Fruit fly (Drosophila melanogaster) whole organism, embryonic: ENCODE data around the gene CG10031.

ENCODE experiments used
- ATbp ChIP-seq: fragments of 200-800 bp; sonication (Bioruptor generic); optimal IDR thresholded peaks from 2 replicates; lab custom pipeline; 2017; ENCODE audit warnings: missing biosample characterization, mild to moderate bottlenecking, missing genetic modification characterization, missing genetic modification reagents
- Bdp1 ChIP-seq: fragments of 200-800 bp; sonication (Bioruptor generic); optimal IDR thresholded peaks from 3 replicates; lab custom pipeline; 2016; ENCODE audit warnings: missing biosample characterization, missing genetic modification characterization
- BtbVII ChIP-seq: fragments of 200-800 bp; sonication (Bioruptor generic); optimal IDR thresholded peaks from 3 replicates; lab custom pipeline; 2017; ENCODE audit warnings: missing biosample characterization, mild to moderate bottlenecking, missing genetic modification characterization
- CG1024 ChIP-seq: fragments of 200-800 bp; sonication (Bioruptor generic); IDR thresholded peaks from 2 replicates; pipeline ENCODE4 v1.3.6; 2022; ENCODE audit warnings: missing biosample characterization, missing genetic modification characterization
- CG10274 ChIP-seq: fragments of 200-800 bp; sonication (Bioruptor generic); optimal IDR thresholded peaks from 3 replicates; lab custom pipeline; 2017; ENCODE audit warnings: missing biosample characterization, mild to moderate bottlenecking, missing genetic modification characterization
- CG10979 ChIP-seq: fragments of 200-800 bp; sonication (Bioruptor generic); optimal IDR thresholded peaks from 2 replicates; lab custom pipeline; 2018; ENCODE audit warnings: missing biosample characterization, mild to moderate bottlenecking, missing genetic modification characterization, moderate library complexity
- CG14965 ChIP-seq: fragments of 200-800 bp; sonication (Bioruptor generic); optimal IDR thresholded peaks from 2 replicates; lab custom pipeline; 2016; ENCODE audit warnings: missing biosample characterization, missing genetic modification characterization, borderline replicate concordance
- CG15601 ChIP-seq: fragments of 200-800 bp; sonication (Bioruptor generic); optimal IDR thresholded peaks from 3 replicates; lab custom pipeline; 2019; ENCODE audit warnings: missing biosample characterization, mild to moderate bottlenecking, missing genetic modification characterization, moderate library complexity
- CG2875 ChIP-seq: fragments of 200-800 bp; sonication (Bioruptor generic); optimal IDR thresholded peaks from 2 replicates; lab custom pipeline; 2017; ENCODE audit warnings: missing biosample characterization, mild to moderate bottlenecking, missing genetic modification characterization, missing genetic modification reagents
- CG3163 ChIP-seq: fragments of 200-800 bp; sonication (Bioruptor generic); optimal IDR thresholded peaks from 3 replicates; lab custom pipeline; 2016; ENCODE audit warnings: missing biosample characterization, missing genetic modification characterization
- CG34422 ChIP-seq: fragments of 200-800 bp; sonication (Bioruptor generic); IDR thresholded peaks from 3 replicates; pipeline ENCODE4 v1.3.6; 2022; ENCODE audit warnings: missing biosample characterization, missing genetic modification characterization
- CG3838 ChIP-seq: fragments of 200-800 bp; sonication (Bioruptor generic); optimal IDR thresholded peaks from 3 replicates; lab custom pipeline; 2016; ENCODE audit warnings: missing biosample characterization, missing genetic modification characterization
- CG4328 ChIP-seq: fragments of 200-800 bp; sonication (Bioruptor generic); optimal IDR thresholded peaks from 3 replicates; lab custom pipeline; 2017; ENCODE audit warnings: missing biosample characterization, missing genetic modification reagents, missing genetic modification characterization
- CG6791 ChIP-seq: fragments of 200-800 bp; sonication (Bioruptor generic); IDR thresholded peaks from 3 replicates; pipeline ENCODE4 v1.3.6; 2022; ENCODE audit warnings: missing biosample characterization, missing genetic modification characterization; ENCODE audit not compliant: partially characterized antibody
- CG8290 ChIP-seq, 3 experiments: fragments of 200-800 bp; sonication (Bioruptor generic); optimal IDR thresholded peaks; 2 replicates each; lab custom pipeline; 2016 to 2019; ENCODE audit warnings: missing biosample characterization in 3 of 3, missing genetic modification characterization in 3 of 3, mild to moderate bottlenecking in 2 of 3, moderate library complexity in 1 of 3
- CG8924 ChIP-seq: fragments of 200-800 bp; optimal IDR thresholded peaks from 3 replicates; lab custom pipeline; 2019; ENCODE audit warnings: missing biosample characterization, mild to moderate bottlenecking, missing genetic modification characterization, moderate library complexity
- CG9876 ChIP-seq: fragments of 200-800 bp; sonication (Bioruptor generic); optimal IDR thresholded peaks from 2 replicates; lab custom pipeline; 2016; ENCODE audit warnings: missing biosample characterization, missing genetic modification characterization
- Camta ChIP-seq: fragments of 200-800 bp; sonication (Bioruptor generic); optimal IDR thresholded peaks from 2 replicates; lab custom pipeline; 2016; ENCODE audit warnings: missing biosample characterization, missing genetic modification characterization
- Dbx ChIP-seq: fragments of 200-800 bp; sonication (Bioruptor generic); IDR thresholded peaks from 3 replicates; pipeline ENCODE4 v1.3.6; 2022; ENCODE audit warnings: missing biosample characterization, missing genetic modification characterization
- Deaf1 ChIP-seq: fragments of 200-800 bp; optimal IDR thresholded peaks from 3 replicates; lab custom pipeline; 2019; ENCODE audit warnings: missing biosample characterization, mild to moderate bottlenecking, missing genetic modification characterization, moderate library complexity
- Dref ChIP-seq: fragments of 200-800 bp; sonication (Bioruptor generic); IDR thresholded peaks from 2 replicates; pipeline ENCODE4 v1.3.6; 2022; ENCODE audit warnings: missing biosample characterization, missing genetic modification characterization
- Fer2 ChIP-seq: fragments of 200-800 bp; sonication (Bioruptor generic); optimal IDR thresholded peaks from 2 replicates; lab custom pipeline; 2018; ENCODE audit warnings: missing biosample characterization, mild to moderate bottlenecking, missing genetic modification characterization, moderate library complexity
- HLH4C ChIP-seq: fragments of 200-800 bp; sonication (Bioruptor generic); IDR thresholded peaks from 3 replicates; pipeline ENCODE4 v1.3.6; 2022; ENCODE audit warnings: missing biosample characterization, missing genetic modification characterization; ENCODE audit not compliant: partially characterized antibody
- Hand ChIP-seq: fragments of 200-800 bp; sonication (Bioruptor generic); optimal IDR thresholded peaks from 2 replicates; lab custom pipeline; 2017; ENCODE audit warnings: mild to moderate bottlenecking, missing biosample characterization, missing genetic modification reagents, missing genetic modification characterization
- Hmr ChIP-seq: fragments of 200-800 bp; sonication (Bioruptor generic); optimal IDR thresholded peaks from 3 replicates; lab custom pipeline; 2017; ENCODE audit warnings: mild to moderate bottlenecking, missing biosample characterization, missing genetic modification reagents, missing genetic modification characterization
- Hr78 ChIP-seq, 2 experiments: fragments of 200-800 bp in 1 of 2; fragments of >200 bp in 1 of 2; sonication (Bioruptor generic) in 1 of 2; optimal IDR thresholded peaks; 2 replicates each; lab custom pipeline; 2017 to 2019; ENCODE audit warnings: missing biosample characterization in 2 of 2, missing genetic modification characterization in 2 of 2, mild to moderate bottlenecking in 1 of 2, moderate library complexity in 1 of 2
- Med ChIP-seq: fragments of 200-800 bp; sonication (Bioruptor generic); peaks from one replicate; lab custom pipeline; 2016; ENCODE audit warnings: missing biosample characterization, missing genetic modification characterization, mild to moderate bottlenecking, inconsistent platforms, moderate library complexity
- NFAT ChIP-seq: fragments of 200-800 bp; sonication (Bioruptor generic); IDR thresholded peaks from 2 replicates; pipeline ENCODE4 v1.3.6; 2022; ENCODE audit warnings: missing biosample characterization, missing genetic modification characterization
- Oaz ChIP-seq: fragments of 200-800 bp; sonication (Bioruptor generic); IDR thresholded peaks from 2 replicates; pipeline ENCODE4 v1.3.6; 2022; ENCODE audit warnings: missing biosample characterization, missing genetic modification characterization
- Sox100B ChIP-seq: fragments of 200-800 bp; sonication (Bioruptor generic); optimal IDR thresholded peaks from 3 replicates; lab custom pipeline; 2018; ENCODE audit warnings: missing biosample characterization, mild to moderate bottlenecking, missing genetic modification characterization
- Sry-δ ChIP-seq: fragments of 200-800 bp; sonication (Bioruptor generic); optimal IDR thresholded peaks from 2 replicates; lab custom pipeline; 2016; ENCODE audit warnings: missing biosample characterization, missing genetic modification characterization
- Xrp1 ChIP-seq: fragments of 200-800 bp; sonication (Bioruptor generic); IDR thresholded peaks from 2 replicates; pipeline ENCODE4 v1.3.6; 2022; ENCODE audit warnings: missing biosample characterization, missing genetic modification characterization
- chn ChIP-seq: fragments of 200-800 bp; sonication (Bioruptor generic); optimal IDR thresholded peaks from 2 replicates; lab custom pipeline; 2016; ENCODE audit warnings: missing biosample characterization, missing genetic modification characterization
- crol ChIP-seq: fragments of 200-800 bp; sonication (Bioruptor generic); IDR thresholded peaks from 2 replicates; pipeline ENCODE4 v1.3.6; 2022; ENCODE audit warnings: missing biosample characterization, missing genetic modification characterization
- dpn ChIP-seq, 2 experiments: fragments of 200-800 bp; sonication (Bioruptor generic); optimal IDR thresholded peaks; 3 replicates each; lab custom pipeline; 2016; ENCODE audit warnings: missing biosample characterization in 2 of 2, missing genetic modification characterization in 2 of 2
- fru ChIP-seq: fragments of >200 bp; optimal IDR thresholded peaks from 2 replicates; lab custom pipeline; 2017
- gcm ChIP-seq: fragments of 200-800 bp; sonication (Bioruptor generic); optimal IDR thresholded peaks from 2 replicates; lab custom pipeline; 2019; ENCODE audit warnings: missing biosample characterization, mild to moderate bottlenecking, missing genetic modification characterization, moderate library complexity
- insv ChIP-seq, 2 experiments: fragments of 200-800 bp; sonication (Bioruptor generic); optimal IDR thresholded peaks; 3 replicates each; lab custom pipeline; 2016 to 2018; ENCODE audit warnings: missing biosample characterization in 2 of 2, missing genetic modification characterization in 2 of 2
- inv ChIP-seq: fragments of 200-800 bp; sonication (Bioruptor generic); IDR thresholded peaks from 2 replicates; pipeline ENCODE4 v1.3.6; 2022; ENCODE audit warnings: missing biosample characterization, missing genetic modification characterization; ENCODE audit not compliant: partially characterized antibody
- lola ChIP-seq, 3 experiments: fragments of >200 bp in 2 of 3; fragments of 200-800 bp in 1 of 3; sonication (Bioruptor generic) in 1 of 3; optimal IDR thresholded peaks; 2 replicates each; lab custom pipeline; 2017 to 2019; ENCODE audit warnings: missing biosample characterization in 3 of 3, missing genetic modification characterization in 3 of 3, mild to moderate bottlenecking in 1 of 3, moderate library complexity in 1 of 3
- lov ChIP-seq, 2 experiments: fragments of 200-800 bp in 1 of 2; fragments of >200 bp in 1 of 2; sonication (Bioruptor generic) in 1 of 2; IDR thresholded peaks in 1 of 2; optimal IDR thresholded peaks in 1 of 2; 2 replicates in 1 of 2; 3 replicates in 1 of 2; pipeline versions ENCODE4 v1.3.6 to Lab custom; 2017 to 2022; ENCODE audit warnings: missing biosample characterization in 1 of 2, missing genetic modification characterization in 1 of 2
- nerfin-1 ChIP-seq: fragments of 200-800 bp; sonication (Bioruptor generic); optimal IDR thresholded peaks from 3 replicates; lab custom pipeline; 2019; ENCODE audit warnings: missing biosample characterization, mild to moderate bottlenecking, missing genetic modification characterization, moderate library complexity
- rib ChIP-seq: fragments of 200-800 bp; sonication (Bioruptor generic); IDR thresholded peaks from 2 replicates; pipeline ENCODE4 v1.3.6; 2022; ENCODE audit warnings: missing biosample characterization, missing genetic modification characterization
- run ChIP-seq: fragments of 200-800 bp; sonication (Bioruptor generic); optimal IDR thresholded peaks from 3 replicates; lab custom pipeline; 2018; ENCODE audit warnings: missing biosample characterization, mild to moderate bottlenecking, missing genetic modification characterization
- salm ChIP-seq: fragments of 200-800 bp; sonication (Bioruptor generic); optimal IDR thresholded peaks from 2 replicates; lab custom pipeline; 2018; ENCODE audit warnings: missing biosample characterization, mild to moderate bottlenecking, missing genetic modification characterization
- sens ChIP-seq: fragments of 200-800 bp; sonication (Bioruptor generic); peaks from one replicate; lab custom pipeline; 2016; ENCODE audit warnings: missing biosample characterization, missing genetic modification characterization
- ssp ChIP-seq: fragments of 200-800 bp; sonication (Bioruptor generic); IDR thresholded peaks from 2 replicates; pipeline ENCODE4 v1.3.6; 2022; ENCODE audit warnings: missing biosample characterization, missing genetic modification characterization
- zen2 ChIP-seq: fragments of 200-800 bp; sonication (Bioruptor generic); IDR thresholded peaks from 3 replicates; pipeline ENCODE4 v1.3.6; 2022; ENCODE audit warnings: missing biosample characterization, missing genetic modification characterization; ENCODE audit not compliant: partially characterized antibody

Gene CG10031

DNA sequence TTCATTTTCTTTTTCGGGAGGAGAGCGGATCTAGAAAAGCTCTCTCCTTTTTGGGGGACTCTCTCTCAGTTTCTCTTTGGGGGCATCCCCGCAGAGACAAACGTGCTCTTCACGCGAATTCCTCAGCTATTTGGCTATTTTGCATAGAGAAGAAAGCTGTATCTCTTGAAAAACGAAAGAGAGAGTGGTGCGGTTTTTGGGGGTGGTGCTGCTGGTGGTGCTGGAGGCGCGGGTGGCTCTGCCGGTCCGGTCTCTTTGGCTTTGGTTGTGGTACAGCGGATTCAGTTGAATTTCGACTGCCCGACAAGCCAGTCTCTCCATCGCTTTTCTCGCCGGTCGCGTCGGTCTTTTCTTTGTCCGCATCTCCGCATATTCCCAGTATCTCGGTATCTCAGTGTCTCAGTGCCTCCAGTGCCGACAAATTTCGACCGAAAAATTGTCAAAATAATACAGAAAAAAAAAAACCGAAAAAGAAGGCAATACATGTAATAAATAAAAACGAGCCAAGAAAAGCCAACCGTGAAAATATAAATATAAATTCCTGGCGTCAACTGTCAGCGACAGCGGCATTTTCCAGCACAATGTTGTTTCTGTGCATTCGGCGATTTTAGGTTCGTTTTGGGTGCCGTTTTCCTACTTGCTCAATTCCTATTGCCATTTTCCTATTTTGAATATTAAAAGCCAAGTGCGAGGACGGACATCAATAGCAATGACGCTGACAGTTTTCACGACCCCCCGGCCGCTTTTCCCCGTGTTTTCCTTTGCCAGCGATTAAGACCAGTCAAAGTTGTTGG lies 31.5 kb upstream of the CG10031 start, which contains the start of gene CG10019:
TSS of gene CG10019 (plus strand) at position 285 of the 794 bp plus-strand sequence.
- TF ChIP-seq CG10274 (GFP tag; lab: Kevin White, UChicago) (no peak), gcm (GFP tag; lab: Kevin White, UChicago) (no peak), insv (GFP tag; optimal IDR thresholded peaks at IDR 0.05; lab: Kevin White, UChicago) (no peak), CG14965 (GFP tag; lab: Kevin White, UChicago) (no peak), CG1024 (no peak), Hmr (no peak), lola (GFP tag; optimal IDR thresholded peaks at IDR 0.05; lab: Kevin White, UChicago) (no peak), Xrp1 (GFP tag; lab: Robert Waterston, UW) (no peak), dpn (GFP tag; optimal IDR thresholded peaks at IDR 0.05; lab: Kevin White, UChicago) (no peak), CG9876 (no peak), nerfin-1 (tag; lab: Kevin White, UChicago) (no peak), Dref (no peak), Oaz (GFP tag; lab: Robert Waterston, UW) (no peak), inv (no peak), CG3838 (GFP tag; lab: Kevin White, UChicago) (no peak), zen2 (GFP tag; lab: Robert Waterston, UW) (0 out of 3 replicates have a peak, but pooled peaks have one; percentile 30), Deaf1 (peak; percentile 47), Hand (GFP tag; lab: Kevin White, UChicago) (peak; percentile 26), Camta (GFP tag; lab: Kevin White, UChicago) (no peak), Hr78 (GFP tag; optimal IDR thresholded peaks at IDR 0.05; lab: Kevin White, UChicago) (no peak), Fer2 (tag; lab: Kevin White, UChicago) (no peak), ATbp (GFP tag; lab: Kevin White, UChicago) (no peak), CG34422 (GFP tag; lab: Robert Waterston, UW) (no peak), fru (lab: Kevin White, UChicago) (no peak), Bdp1 (GFP tag; lab: Kevin White, UChicago) (no peak), rib (GFP tag; lab: Robert Waterston, UW) (0 out of 2 replicates have a peak, but pooled peaks have one; percentile 18), CG8290 (GFP tag; optimal IDR thresholded peaks at IDR 0.05; lab: Kevin White, UChicago) (no peak), CG8290 (tag; optimal IDR thresholded peaks at IDR 0.05; lab: Kevin White, UChicago) (no peak), CG6791 (GFP tag; lab: Robert Waterston, UW) (no peak), chn (GFP tag; lab: Kevin White, UChicago) (no peak), CG8924 (tag; lab: Kevin White, UChicago) (no peak), lov (optimal IDR thresholded peaks at IDR 0.05; lab: Kevin White, UChicago) (no peak), lov (GFP tag; IDR thresholded peaks at IDR 0.05; lab: Robert Waterston, UW) (no peak), salm (no peak), CG2875 (GFP tag; lab: Kevin White, UChicago) (no peak), Sry-δ (GFP tag; lab: Kevin White, UChicago) (no peak), CG3163 (GFP tag; lab: Kevin White, UChicago) (peak; percentile 98), NFAT (GFP tag; lab: Robert Waterston, UW) (no peak), Sox100B (no peak), crol (GFP tag; lab: Robert Waterston, UW) (peak; percentile 78), sens (peak; percentile 75), CG4328 (GFP tag; lab: Kevin White, UChicago) (no peak), Dbx (0 out of 3 replicates have a peak, but pooled peaks have one; percentile 8), CG10979 (no peak), ssp (no peak), HLH4C (GFP tag; lab: Robert Waterston, UW) (0 out of 3 replicates have a peak, but pooled peaks have one; percentile 20), Med (GFP tag; lab: Kevin White, UChicago) (peak; percentile 71), BtbVII (no peak), run (no peak), CG15601 (tag; lab: Kevin White, UChicago) (no peak)
